Fruit fly (Drosophila melanogaster) whole organism, pupa: ENCODE data around the gene PpD3.

Experiments used
- CG17806 ChIP-seq: fragments of 200-800 bp; sonication (Bioruptor generic); optimal IDR thresholded peaks from 2 replicates; lab custom pipeline; 2018; ENCODE audit warnings: missing biosample characterization, mild to moderate bottlenecking, missing genetic modification characterization, moderate library complexity
- Pif1A ChIP-seq: fragments of 200-800 bp; sonication (Bioruptor generic); optimal IDR thresholded peaks from 3 replicates; lab custom pipeline; 2016; ENCODE audit warnings: missing biosample characterization, missing genetic modification characterization
- Pif1B ChIP-seq: fragments of 200-800 bp; sonication (Bioruptor generic); optimal IDR thresholded peaks from 3 replicates; lab custom pipeline; 2016; ENCODE audit warnings: missing biosample characterization, missing genetic modification characterization
- fd96Ca ChIP-seq: fragments of 200-800 bp; sonication (Bioruptor generic); IDR thresholded peaks from 3 replicates; pipeline ENCODE4 v1.3.6; 2022; ENCODE audit warnings: missing biosample characterization, missing genetic modification characterization
- rn ChIP-seq: fragments of 200-800 bp; sonication (Bioruptor generic); IDR thresholded peaks from 2 replicates; pipeline ENCODE4 v1.3.6; 2022; ENCODE audit warnings: missing biosample characterization, missing genetic modification characterization

- TF ChIP-seq Pif1B (GFP tag; lab: Kevin White, UChicago): no peak
- TF ChIP-seq Pif1A (GFP tag; lab: Kevin White, UChicago): no peak
- TF ChIP-seq CG17806 (tag; lab: Kevin White, UChicago): no peak
- no peak for TF ChIP-seq fd96Ca (GFP tag; lab: Robert Waterston, UW)
- no peak for TF ChIP-seq rn
Observed at dm6 chr3R:9710228-9710627, 37.4 kb upstream of the PpD3 start.
